In genomic region chr3L:18840370-18841007, dm6 we compare ENCODE assay signal across 5 fruit fly cellular contexts.
A peak's percentile ranks its signal among the peaks of the same experiment; 100 is the strongest.
TF ChIP-seq lines count a peak whose summit lies in the region.

No protein-coding gene starts in this region.

- TF ChIP-seq CTCF in whole organism, embryonic (GFP tag; optimal IDR thresholded peaks at IDR 0.05; lab: Kevin White, UChicago) = no peak

TF ChIP-seq in whole organism, adult, 20 proteins besides CTCF, POLR2A, EP300 and RAD21 (continues in another document):
- TF ChIP-seq CG7045 (GFP tag; optimal IDR thresholded peaks at IDR 0.05; lab: Kevin White, UChicago) (no peak), toe (GFP tag; optimal IDR thresholded peaks at IDR 0.05; lab: Kevin White, UChicago) (no peak), Hr96 (GFP tag; optimal IDR thresholded peaks at IDR 0.05; lab: Kevin White, UChicago) (no peak), CG14711 (tag; optimal IDR thresholded peaks at IDR 0.05; lab: Kevin White, UChicago) (no peak), CG12768 (GFP tag; optimal IDR thresholded peaks at IDR 0.05; lab: Kevin White, UChicago) (peak; percentile 69), Clk (GFP tag; optimal IDR thresholded peaks at IDR 0.05; lab: Kevin White, UChicago) (no peak), tj (GFP tag; optimal IDR thresholded peaks at IDR 0.05; lab: Kevin White, UChicago) (peak; percentile 41), Crg-1 (GFP tag; optimal IDR thresholded peaks at IDR 0.05; lab: Kevin White, UChicago) (peak; percentile 30), ovo (GFP tag; optimal IDR thresholded peaks at IDR 0.05; lab: Kevin White, UChicago) (peak; percentile 4), kay (GFP tag; lab: Kevin White, UChicago; ENCODE audit: borderline replicate concordance) (no peak), pad (GFP tag; optimal IDR thresholded peaks at IDR 0.05; lab: Kevin White, UChicago) (no peak), CG33017 (tag; optimal IDR thresholded peaks at IDR 0.05; lab: Kevin White, UChicago) (peak; percentile 21), cnc (optimal IDR thresholded peaks at IDR 0.05; lab: Kevin White, UChicago) (no peak), CG11617 (GFP tag; optimal IDR thresholded peaks at IDR 0.05; lab: Kevin White, UChicago) (peak; percentile 23), cic (GFP tag; optimal IDR thresholded peaks at IDR 0.05; lab: Kevin White, UChicago) (peak; percentile 74), bab1 (GFP tag; optimal IDR thresholded peaks at IDR 0.05; lab: Kevin White, UChicago) (peak; percentile 51), CG5204 (GFP tag; optimal IDR thresholded peaks at IDR 0.05; lab: Kevin White, UChicago) (peak; percentile 6), CG1620 (GFP tag; optimal IDR thresholded peaks at IDR 0.05; lab: Kevin White, UChicago) (peak; percentile 48)

TF ChIP-seq in whole organism, embryonic, 481 proteins besides CTCF, POLR2A, EP300 and RAD21 (continues in another document):
- TF ChIP-seq CG15073 (GFP tag; optimal IDR thresholded peaks at IDR 0.05; lab: Kevin White, UChicago) (no peak), knrl (GFP tag; IDR thresholded peaks at IDR 0.05; lab: Robert Waterston, UW; ENCODE audit: partially characterized antibody) (no peak), mld (GFP tag; IDR thresholded peaks at IDR 0.05; lab: Robert Waterston, UW; ENCODE audit: partially characterized antibody) (no peak), ara (GFP tag; IDR thresholded peaks at IDR 0.05; lab: Robert Waterston, UW) (no peak), ind (GFP tag; optimal IDR thresholded peaks at IDR 0.05; lab: Kevin White, UChicago) (no peak), CHES-1-like (GFP tag; optimal IDR thresholded peaks at IDR 0.05; lab: Kevin White, UChicago) (no peak), Elba2 (GFP tag; optimal IDR thresholded peaks at IDR 0.05; lab: Kevin White, UChicago) (no peak), Sry-β (GFP tag; optimal IDR thresholded peaks at IDR 0.05; lab: Kevin White, UChicago) (no peak), tna (GFP tag; IDR thresholded peaks at IDR 0.05; lab: Robert Waterston, UW; ENCODE audit: partially characterized antibody) (no peak), CG13424 (tag; optimal IDR thresholded peaks at IDR 0.05; lab: Kevin White, UChicago) (no peak), eyg (GFP tag; optimal IDR thresholded peaks at IDR 0.05; lab: Kevin White, UChicago) (peak; percentile 49), Trl (optimal IDR thresholded peaks at IDR 0.05; lab: Kevin White, UChicago) (peak; percentile 70 to 87), Trl (GFP tag; optimal IDR thresholded peaks at IDR 0.05; lab: Kevin White, UChicago) (peak; percentile 14), dati (GFP tag; IDR thresholded peaks at IDR 0.05; lab: Robert Waterston, UW) (no peak), zfh1 (GFP tag; IDR thresholded peaks at IDR 0.05; lab: Robert Waterston, UW) (no peak), CG9932 (GFP tag; IDR thresholded peaks at IDR 0.05; lab: Robert Waterston, UW) (no peak), D19A (tag; optimal IDR thresholded peaks at IDR 0.05; lab: Kevin White, UChicago) (peak; percentile 24), pita (GFP tag; optimal IDR thresholded peaks at IDR 0.05; lab: Kevin White, UChicago) (no peak), crp (GFP tag; optimal IDR thresholded peaks at IDR 0.05; lab: Kevin White, UChicago) (no peak)

TF ChIP-seq in whole organism, prepupa, 60 proteins besides CTCF, POLR2A, EP300 and RAD21 (continues in another document):
- peak; percentile 36 for TF ChIP-seq achi (GFP tag; optimal IDR thresholded peaks at IDR 0.05; lab: Kevin White, UChicago)
- TF ChIP-seq CG9139 (GFP tag; optimal IDR thresholded peaks at IDR 0.05; lab: Kevin White, UChicago) = peak; percentile 1
- peak; percentile 38 for TF ChIP-seq Sox15 (GFP tag; optimal IDR thresholded peaks at IDR 0.05; lab: Kevin White, UChicago)
- TF ChIP-seq CG34406 (GFP tag; optimal IDR thresholded peaks at IDR 0.05; lab: Kevin White, UChicago) = peak; percentile 38
- peak; percentile 26 for TF ChIP-seq vri (GFP tag; optimal IDR thresholded peaks at IDR 0.05; lab: Kevin White, UChicago)
- TF ChIP-seq CG3919 (GFP tag; optimal IDR thresholded peaks at IDR 0.05; lab: Kevin White, UChicago) = peak; percentile 36
- peak; percentile 55 for TF ChIP-seq CG31627 (GFP tag; optimal IDR thresholded peaks at IDR 0.05; lab: Kevin White, UChicago)
- peak; percentile 51 for TF ChIP-seq pdm3 (GFP tag; optimal IDR thresholded peaks at IDR 0.05; lab: Kevin White, UChicago)
- peak; percentile 63 for TF ChIP-seq Met (GFP tag; optimal IDR thresholded peaks at IDR 0.05; lab: Kevin White, UChicago)
- TF ChIP-seq spab (GFP tag; optimal IDR thresholded peaks at IDR 0.05; lab: Kevin White, UChicago) = no peak
- TF ChIP-seq CG6808 (GFP tag; optimal IDR thresholded peaks at IDR 0.05; lab: Kevin White, UChicago) = peak; percentile 35
- TF ChIP-seq Eip78C (GFP tag; lab: Kevin White, UChicago) = peak; percentile 64
- peak in 1 of 2 experiments; percentile 26 for TF ChIP-seq ss (GFP tag; optimal IDR thresholded peaks at IDR 0.05; lab: Kevin White, UChicago)
- peak; percentile 56 for TF ChIP-seq cyc (GFP tag; optimal IDR thresholded peaks at IDR 0.05; lab: Kevin White, UChicago)
- peak; percentile 37 for TF ChIP-seq Sox102F (GFP tag; optimal IDR thresholded peaks at IDR 0.05; lab: Kevin White, UChicago)
- no peak for TF ChIP-seq CG16779 (tag; optimal IDR thresholded peaks at IDR 0.05; lab: Kevin White, UChicago)
- peak; percentile 59 for TF ChIP-seq lz (GFP tag; optimal IDR thresholded peaks at IDR 0.05; lab: Kevin White, UChicago)
- no peak for TF ChIP-seq CG11902 (GFP tag; optimal IDR thresholded peaks at IDR 0.05; lab: Kevin White, UChicago)
- peak; percentile 67 for TF ChIP-seq CG6854 (GFP tag; optimal IDR thresholded peaks at IDR 0.05; lab: Kevin White, UChicago)
- peak; percentile 59 for TF ChIP-seq net (GFP tag; optimal IDR thresholded peaks at IDR 0.05; lab: Kevin White, UChicago)

TF ChIP-seq in whole organism, pupa, 21 proteins besides CTCF, POLR2A, EP300 and RAD21:
- no peak for TF ChIP-seq D1 (tag; optimal IDR thresholded peaks at IDR 0.05; lab: Kevin White, UChicago)
- TF ChIP-seq Pif1A (GFP tag; optimal IDR thresholded peaks at IDR 0.05; lab: Kevin White, UChicago) = peak; percentile 27
- TF ChIP-seq EcR (GFP tag; optimal IDR thresholded peaks at IDR 0.05; lab: Kevin White, UChicago) = peak; percentile 64
- peak; percentile 2 for TF ChIP-seq CG17806 (tag; optimal IDR thresholded peaks at IDR 0.05; lab: Kevin White, UChicago)
- TF ChIP-seq CG13204 (GFP tag; optimal IDR thresholded peaks at IDR 0.05; lab: Kevin White, UChicago) = peak; percentile 95
- TF ChIP-seq CG14655 (GFP tag; optimal IDR thresholded peaks at IDR 0.05; lab: Kevin White, UChicago) = peak; percentile 39
- TF ChIP-seq CG8159 (tag; optimal IDR thresholded peaks at IDR 0.05; lab: Kevin White, UChicago) = peak; percentile 4
- peak; percentile 40 for TF ChIP-seq Pif1B (GFP tag; optimal IDR thresholded peaks at IDR 0.05; lab: Kevin White, UChicago)
- no peak for TF ChIP-seq CG12605 (GFP tag; IDR thresholded peaks at IDR 0.05; lab: Robert Waterston, UW)
- TF ChIP-seq CG9948 (tag; optimal IDR thresholded peaks at IDR 0.05; lab: Kevin White, UChicago) = no peak
- TF ChIP-seq CG10348 (GFP tag; IDR thresholded peaks at IDR 0.05; lab: Robert Waterston, UW) = no peak
- peak; percentile 10 for TF ChIP-seq gl (tag; optimal IDR thresholded peaks at IDR 0.05; lab: Kevin White, UChicago)
- TF ChIP-seq CG8301 (tag; optimal IDR thresholded peaks at IDR 0.05; lab: Kevin White, UChicago) = peak; percentile 21

TF ChIP-seq in whole organism, wandering third instar larva, 38 proteins besides CTCF, POLR2A, EP300 and RAD21:
- peak; percentile 43 for TF ChIP-seq fru (GFP tag; optimal IDR thresholded peaks at IDR 0.05; lab: Kevin White, UChicago)
- peak; percentile 61 for TF ChIP-seq woc (GFP tag; optimal IDR thresholded peaks at IDR 0.05; lab: Kevin White, UChicago)
- TF ChIP-seq brk (GFP tag; optimal IDR thresholded peaks at IDR 0.05; lab: Kevin White, UChicago) = no peak
- TF ChIP-seq Rel (GFP tag; optimal IDR thresholded peaks at IDR 0.05; lab: Kevin White, UChicago) = no peak
- TF ChIP-seq Rel (tag; optimal IDR thresholded peaks at IDR 0.05; lab: Kevin White, UChicago) = peak; percentile 43
- TF ChIP-seq jim (GFP tag; optimal IDR thresholded peaks at IDR 0.05; lab: Kevin White, UChicago) = no peak
- no peak for TF ChIP-seq usp (GFP tag; optimal IDR thresholded peaks at IDR 0.05; lab: Kevin White, UChicago)
- TF ChIP-seq tai (GFP tag; optimal IDR thresholded peaks at IDR 0.05; lab: Kevin White, UChicago) = peak; percentile 7
- TF ChIP-seq Hr83 (GFP tag; optimal IDR thresholded peaks at IDR 0.05; lab: Kevin White, UChicago; ENCODE audit: poor library complexity, severe bottlenecking) = peak; percentile 83
- peak in 1 of 2 experiments; percentile 18 for TF ChIP-seq foxo (GFP tag; optimal IDR thresholded peaks at IDR 0.05; lab: Kevin White, UChicago)
- TF ChIP-seq Dif (GFP tag; optimal IDR thresholded peaks at IDR 0.05; lab: Kevin White, UChicago; ENCODE audit: partially characterized antibody) = peak; percentile 71
- peak; percentile 24 for TF ChIP-seq Hnf4 (GFP tag; optimal IDR thresholded peaks at IDR 0.05; lab: Kevin White, UChicago)
- TF ChIP-seq Vsx2 (GFP tag; optimal IDR thresholded peaks at IDR 0.05; lab: Kevin White, UChicago; ENCODE audit: partially characterized antibody) = no peak
- TF ChIP-seq br (GFP tag; optimal IDR thresholded peaks at IDR 0.05; lab: Kevin White, UChicago) = peak; percentile 5
- peak; percentile 56 for TF ChIP-seq N (GFP tag; optimal IDR thresholded peaks at IDR 0.05; lab: Kevin White, UChicago)
- TF ChIP-seq HLH106 (tag; optimal IDR thresholded peaks at IDR 0.05; lab: Kevin White, UChicago) = peak; percentile 14
- peak; percentile 40 for TF ChIP-seq ey (GFP tag; optimal IDR thresholded peaks at IDR 0.05; lab: Kevin White, UChicago)
- TF ChIP-seq h (GFP tag; optimal IDR thresholded peaks at IDR 0.05; lab: Kevin White, UChicago) = peak; percentile 35
